Fruit fly (Drosophila melanogaster) whole organism: ENCODE results near the gene ATP8B.

Experiments
- CG8478 ChIP-seq: fragments of >200 bp; optimal IDR thresholded peaks from 2 replicates; lab custom pipeline; 2018; ENCODE audit warnings: inconsistent platforms
- pan ChIP-seq: fragments of >200 bp; optimal IDR thresholded peaks from 2 replicates; lab custom pipeline; 2017
- psq ChIP-seq: fragments of >200 bp; optimal IDR thresholded peaks from 2 replicates; lab custom pipeline; 2017
- usp ChIP-seq: fragments of >200 bp; optimal IDR thresholded peaks from 2 replicates; lab custom pipeline; 2017; ENCODE audit warnings: missing biosample characterization, missing genetic modification characterization, mixed read lengths

DNA sequence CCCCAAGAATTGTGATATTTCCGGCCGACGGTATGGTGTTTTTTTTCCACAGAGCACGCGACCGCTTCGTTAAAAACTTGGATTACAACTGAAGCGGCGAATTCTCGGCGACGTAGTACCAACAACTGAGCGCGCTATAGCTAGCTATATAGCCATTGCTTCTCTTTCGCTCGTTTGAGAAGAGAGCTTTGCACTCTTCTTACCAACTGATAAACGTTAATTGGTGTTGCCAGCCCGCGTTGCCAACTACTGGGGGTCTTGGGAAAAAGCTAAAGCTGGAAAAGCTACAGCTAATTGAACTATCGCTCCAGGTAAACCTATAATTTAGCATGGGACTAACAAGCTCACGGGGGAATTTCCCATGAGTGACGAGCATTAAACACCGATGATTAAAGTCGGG is at the start of gene ATP8B:
- TF ChIP-seq psq (lab: Kevin White, UChicago) = no peak
- no peak for TF ChIP-seq CG8478 (lab: Kevin White, UChicago)
- TF ChIP-seq pan (lab: Kevin White, UChicago) = no peak
- no peak for TF ChIP-seq usp (GFP tag; lab: Kevin White, UChicago)
